Fruit fly (Drosophila melanogaster): Measurements from ENCODE around the gene CG7606.

- TF ChIP-seq Hr78 (GFP tag; optimal IDR thresholded peaks at IDR 0.05) (no peak), OdsH (GFP tag; optimal IDR thresholded peaks at IDR 0.05) (no peak), usp (GFP tag; optimal IDR thresholded peaks at IDR 0.05) (no peak), Hnf4 (GFP tag; optimal IDR thresholded peaks at IDR 0.05) (no peak), N (GFP tag; optimal IDR thresholded peaks at IDR 0.05) (no peak), Abd-B (GFP tag; optimal IDR thresholded peaks at IDR 0.05) (no peak), Hr83 (GFP tag; optimal IDR thresholded peaks at IDR 0.05; ENCODE audit: poor library complexity, severe bottlenecking) (no peak), CrebA (GFP tag; optimal IDR thresholded peaks at IDR 0.05; ENCODE audit: borderline replicate concordance) (no peak), sage (GFP tag; optimal IDR thresholded peaks at IDR 0.05) (no peak), Rel (GFP tag; optimal IDR thresholded peaks at IDR 0.05) (no peak), Rel (tag; optimal IDR thresholded peaks at IDR 0.05) (no peak), fru (GFP tag; optimal IDR thresholded peaks at IDR 0.05) (no peak)
These were observed 2.9 kb upstream of the CG7606 start for dm6 chr3R:17593470-17593869.
